Worm (Caenorhabditis elegans) whole organism, late embryonic: Measurements from ENCODE around the gene ugt-19.
A peak's percentile ranks its signal among the peaks of the same experiment; 100 is the strongest.

Source experiments
- T23F11.4 ChIP-seq: fragments of 200-800 bp; sonication (Bioruptor generic); optimal IDR thresholded peaks from 2 replicates; lab custom pipeline; 2018; ENCODE audit warnings: mild to moderate bottlenecking, missing genetic modification characterization, missing compliant biosample characterization
- ama-1 ChIP-seq: fragments of 150-350 bp; optimal IDR thresholded peaks from 2 replicates; lab custom pipeline; 2014
- ceh-19 ChIP-seq: fragments of 200-800 bp; sonication (Bioruptor generic); optimal IDR thresholded peaks from 2 replicates; lab custom pipeline; 2018; ENCODE audit warnings: mild to moderate bottlenecking, missing genetic modification characterization, missing compliant biosample characterization
- ceh-30 ChIP-seq: fragments of 150-350 bp; optimal IDR thresholded peaks from 2 replicates; lab custom pipeline; 2014; ENCODE audit warnings: missing biosample characterization, missing genetic modification characterization
- dmd-4 ChIP-seq: sonication (generic microtip); optimal IDR thresholded peaks from 2 replicates; lab custom pipeline; 2016; ENCODE audit warnings: borderline replicate concordance, missing genetic modification characterization, missing compliant biosample characterization
- gmeb-2 ChIP-seq: sonication (generic microtip); optimal IDR thresholded peaks from 2 replicates; lab custom pipeline; 2016; ENCODE audit warnings: missing genetic modification characterization, inconsistent platforms, missing compliant biosample characterization
- lim-6 ChIP-seq: sonication (generic microtip); optimal IDR thresholded peaks from 2 replicates; lab custom pipeline; 2016; ENCODE audit warnings: missing genetic modification characterization, missing compliant biosample characterization
- nhr-11 ChIP-seq: fragments of 150-350 bp; optimal IDR thresholded peaks from 2 replicates; lab custom pipeline; 2014; ENCODE audit warnings: missing biosample characterization, missing genetic modification characterization
- pha-4 ChIP-seq: fragments of 150-350 bp; optimal IDR thresholded peaks from 2 replicates; lab custom pipeline; 2018; ENCODE audit warnings: missing biosample characterization, missing genetic modification reagents, missing genetic modification characterization
- pqm-1 ChIP-seq: sonication (generic microtip); optimal IDR thresholded peaks from 2 replicates; lab custom pipeline; 2016; ENCODE audit warnings: missing genetic modification characterization, missing compliant biosample characterization
- sox-4 ChIP-seq: sonication (generic microtip); optimal IDR thresholded peaks from 2 replicates; lab custom pipeline; 2017; ENCODE audit warnings: mild to moderate bottlenecking, missing genetic modification characterization, inconsistent platforms, missing compliant biosample characterization
- tbx-2 ChIP-seq: sonication (generic microtip); optimal IDR thresholded peaks from 2 replicates; lab custom pipeline; 2016; ENCODE audit warnings: missing genetic modification characterization, missing compliant biosample characterization
- tbx-7 ChIP-seq: sonication (generic microtip); optimal IDR thresholded peaks from 2 replicates; lab custom pipeline; 2016; ENCODE audit warnings: missing genotype, missing genetic modification characterization, missing compliant biosample characterization
- unc-55 ChIP-seq: sonication (generic microtip); optimal IDR thresholded peaks from 2 replicates; lab custom pipeline; 2017; ENCODE audit warnings: missing biosample characterization, missing genetic modification reagents, missing genetic modification characterization

DNA sequence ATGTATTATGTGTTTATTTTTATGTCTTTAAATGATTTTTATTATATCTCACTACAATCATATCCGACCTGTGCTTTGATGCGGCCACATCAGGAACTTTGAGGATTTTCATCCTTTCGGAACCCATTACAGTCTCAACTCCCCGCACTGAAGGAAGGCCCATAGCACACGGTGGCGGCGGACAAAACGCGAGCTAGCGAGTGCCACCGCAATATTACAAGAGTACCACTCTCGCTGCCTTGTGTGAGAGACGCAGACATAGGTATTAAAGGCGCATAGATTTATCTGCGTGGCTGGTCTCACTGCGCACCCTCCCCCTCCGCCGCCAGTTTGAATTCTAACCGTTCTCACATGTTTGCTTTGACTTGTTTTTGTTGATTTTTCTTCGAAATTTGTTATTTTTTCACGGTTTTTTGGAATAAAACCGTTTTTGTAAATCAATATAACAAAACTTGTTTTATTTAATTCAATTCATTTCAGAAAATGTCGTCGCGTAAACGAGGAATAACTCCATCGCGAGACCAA lies 38.1 kb upstream of the ugt-19 start, which contains the start of gene zen-4:
- TF ChIP-seq T23F11.4 (GFP tag; lab: Kevin White, UChicago) = no peak
- TF ChIP-seq gmeb-2 = no peak
- TF ChIP-seq unc-55 (GFP tag; lab: Kevin White, UChicago) = no peak
- no peak for TF ChIP-seq ceh-30
- no peak for TF ChIP-seq pha-4 (tag; lab: Kevin White, UChicago)
- TF ChIP-seq ama-1 (lab: Kevin White, UChicago) = no peak
- TF ChIP-seq sox-4 (tag; lab: Kevin White, UChicago) = no peak
- no peak for TF ChIP-seq nhr-11 (tag; lab: Kevin White, UChicago)
- peak; percentile 28 for TF ChIP-seq tbx-2 (tag; lab: Kevin White, UChicago)
- TF ChIP-seq lim-6 (tag; lab: Kevin White, UChicago) = no peak
- no peak for TF ChIP-seq dmd-4 (tag; lab: Kevin White, UChicago)
- TF ChIP-seq tbx-7 (tag; lab: Kevin White, UChicago) = no peak
- TF ChIP-seq ceh-19 (GFP tag; lab: Kevin White, UChicago) = no peak
- no peak for TF ChIP-seq pqm-1
